Worm (Caenorhabditis elegans) whole organism, L3 larva: ENCODE measurements around the gene rnf-121.
A peak's percentile ranks its signal among the peaks of the same experiment; 100 is the strongest.

ENCODE experiments used
- ama-1 ChIP-seq: fragments of 150-350 bp; optimal IDR thresholded peaks from 2 replicates; lab custom pipeline; 2018
- lin-39 ChIP-seq: fragments of 150-350 bp; optimal IDR thresholded peaks from 2 replicates; lab custom pipeline; 2018; ENCODE audit warnings: missing biosample characterization, missing genetic modification reagents, missing genetic modification characterization
- nfya-1 ChIP-seq: sonication (generic microtip); optimal IDR thresholded peaks from 2 replicates; lab custom pipeline; 2017; ENCODE audit warnings: missing genetic modification characterization, mild to moderate bottlenecking, missing compliant biosample characterization, antibody characterized with exemption, moderate library complexity; ENCODE audit not compliant: insufficient read depth
- nhr-237 ChIP-seq: fragments of 150-350 bp; optimal IDR thresholded peaks from 2 replicates; lab custom pipeline; 2014; ENCODE audit warnings: missing biosample characterization, missing genetic modification characterization
- unc-62 ChIP-seq: fragments of 150-350 bp; sonication (generic microtip); optimal IDR thresholded peaks from 4 replicates; lab custom pipeline; 2014; ENCODE audit warnings: missing biosample characterization, missing genetic modification reagents, missing genetic modification characterization
- zag-1 ChIP-seq: fragments of 150-350 bp; optimal IDR thresholded peaks from 2 replicates; lab custom pipeline; 2014; ENCODE audit warnings: missing biosample characterization, missing genetic modification characterization

- TF ChIP-seq nhr-237 (tag; lab: Kevin White, UChicago) (no peak), unc-62 (GFP tag; lab: Kevin White, UChicago) (no peak), ama-1 (lab: Kevin White, UChicago) (no peak), lin-39 (tag; lab: Kevin White, UChicago) (no peak), nfya-1 (tag; lab: Kevin White, UChicago) (peak; percentile 93), zag-1 (tag; lab: Kevin White, UChicago) (no peak)
These were observed 39.9 kb upstream of the rnf-121 start for ce11 chrIII:4210661-4211060.
